Worm (Caenorhabditis elegans) whole organism, young adult: ENCODE measurements around the gene C55A6.6.

Source experiments
- ceh-79 ChIP-seq: sonication (generic microtip); optimal IDR thresholded peaks from 2 replicates; lab custom pipeline; 2017; ENCODE audit warnings: mild to moderate bottlenecking, missing genetic modification characterization, missing compliant biosample characterization
- fkh-3 ChIP-seq: sonication (generic microtip); optimal IDR thresholded peaks from 2 replicates; lab custom pipeline; 2016; ENCODE audit warnings: mild to moderate bottlenecking, missing genetic modification characterization, missing compliant biosample characterization
- him-1 ChIP-seq: sonication (generic microtip); optimal IDR thresholded peaks from 2 replicates; lab custom pipeline; 2016; ENCODE audit warnings: missing genotype, missing genetic modification reagents, missing genetic modification characterization, missing compliant biosample characterization
- hmg-20 ChIP-seq: fragments of 200-800 bp; sonication (Bioruptor generic); IDR thresholded peaks from 2 replicates; pipeline ENCODE4 v1.3.6; 2022; ENCODE audit warnings: missing genetic modification reagents, missing genetic modification characterization, missing compliant biosample characterization
- lsy-27 ChIP-seq: sonication (generic microtip); optimal IDR thresholded peaks from 2 replicates; lab custom pipeline; 2017; ENCODE audit warnings: missing genetic modification characterization, mild to moderate bottlenecking, missing compliant biosample characterization, antibody characterized with exemption, missing genotype, borderline replicate concordance; ENCODE audit not compliant: insufficient read depth
- sea-2 ChIP-seq: fragments of 200-800 bp; sonication (Bioruptor generic); IDR thresholded peaks from 2 replicates; pipeline ENCODE4 v1.3.6; 2022; ENCODE audit warnings: missing genetic modification characterization, missing compliant biosample characterization

DNA sequence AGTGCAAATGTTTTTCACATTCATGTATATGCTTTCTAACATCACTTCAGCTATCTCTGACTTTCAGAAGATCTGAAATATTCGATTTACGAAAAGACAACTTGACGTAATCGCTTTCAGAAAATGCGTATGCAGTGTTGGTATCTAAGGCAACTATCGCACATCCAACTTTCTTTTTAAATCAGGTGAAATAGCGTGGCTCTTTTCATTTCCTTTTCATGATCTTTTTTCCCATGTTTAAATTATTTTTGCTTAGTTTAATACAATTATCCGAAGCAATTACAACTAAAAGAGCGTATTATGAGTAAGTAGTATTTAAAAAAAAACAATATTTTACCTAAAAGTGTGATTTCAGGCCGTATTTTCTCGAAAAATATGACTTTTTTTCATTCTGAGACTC is 32.3 kb upstream of the C55A6.6 start, which contains the start of gene F38B7.11:
- TF ChIP-seq ceh-79 (tag; lab: Kevin White, UChicago), result no peak
- no peak for TF ChIP-seq him-1 (tag; lab: Kevin White, UChicago)
- no peak for TF ChIP-seq sea-2 (GFP tag; lab: Robert Waterston, UW)
- TF ChIP-seq fkh-3 (tag; lab: Kevin White, UChicago), result no peak
- no peak for TF ChIP-seq lsy-27 (tag; lab: Kevin White, UChicago)
- no peak for TF ChIP-seq hmg-20
